Worm (Caenorhabditis elegans) whole organism, early embryonic: Measurements from ENCODE around the gene T13H5.8.

Experiments used
- B0310.2 ChIP-seq: sonication (generic microtip); optimal IDR thresholded peaks from 2 replicates; lab custom pipeline; 2016; ENCODE audit warnings: mild to moderate bottlenecking, missing genetic modification characterization, missing compliant biosample characterization
- F13C5.2 ChIP-seq: sonication (generic microtip); optimal IDR thresholded peaks from 2 replicates; lab custom pipeline; 2017; ENCODE audit warnings: mild to moderate bottlenecking, missing genetic modification characterization, inconsistent platforms, missing compliant biosample characterization
- ama-1 ChIP-seq: fragments of 150-350 bp; optimal IDR thresholded peaks from 2 replicates; lab custom pipeline; 2014
- ceh-13 ChIP-seq: fragments of 200-800 bp; sonication (Bioruptor generic); optimal IDR thresholded peaks from 2 replicates; lab custom pipeline; 2018; ENCODE audit warnings: mild to moderate bottlenecking, missing genetic modification characterization, missing compliant biosample characterization
- ceh-36 ChIP-seq: sonication (generic microtip); optimal IDR thresholded peaks from 2 replicates; lab custom pipeline; 2016; ENCODE audit warnings: missing genetic modification characterization, inconsistent platforms, missing compliant biosample characterization
- ets-7 ChIP-seq: sonication (generic microtip); optimal IDR thresholded peaks from 2 replicates; lab custom pipeline; 2016; ENCODE audit warnings: missing genotype, missing genetic modification characterization, missing compliant biosample characterization
- flt-1 ChIP-seq: fragments of 200-800 bp; sonication (Bioruptor generic); IDR thresholded peaks from 2 replicates; pipeline ENCODE4 v1.3.6; 2022; ENCODE audit warnings: missing genetic modification characterization, missing compliant biosample characterization
- hmbx-1 ChIP-seq: sonication (generic microtip); optimal IDR thresholded peaks from 2 replicates; lab custom pipeline; 2016; ENCODE audit warnings: mild to moderate bottlenecking, missing genetic modification characterization, missing compliant biosample characterization
- hnd-1 ChIP-seq: sonication (generic microtip); optimal IDR thresholded peaks from 2 replicates; lab custom pipeline; 2016; ENCODE audit warnings: missing genetic modification characterization, missing compliant biosample characterization
- pes-1 ChIP-seq: fragments of 200-800 bp; sonication (Bioruptor generic); IDR thresholded peaks from 2 replicates; pipeline ENCODE4 v1.3.6; 2022; ENCODE audit warnings: missing genetic modification reagents, missing genetic modification characterization, missing compliant biosample characterization
- scrt-1 ChIP-seq: fragments of 200-800 bp; sonication (Bioruptor generic); IDR thresholded peaks from 2 replicates; pipeline ENCODE4 v1.3.6; 2022; ENCODE audit warnings: missing genetic modification characterization, missing compliant biosample characterization
- sea-1 ChIP-seq: fragments of 200-800 bp; sonication (Bioruptor generic); conservative IDR thresholded peaks from 2 replicates; pipeline ENCODE4 v1.3.6; 2022; ENCODE audit warnings: missing genetic modification characterization, missing compliant biosample characterization
- tbx-11 ChIP-seq: fragments of 200-800 bp; sonication (Bioruptor generic); IDR thresholded peaks from 2 replicates; pipeline ENCODE4 v1.3.6; 2022; ENCODE audit warnings: missing genetic modification characterization, missing compliant biosample characterization
- tra-4 ChIP-seq: sonication (generic microtip); optimal IDR thresholded peaks from 2 replicates; lab custom pipeline; 2017; ENCODE audit warnings: missing genetic modification characterization, missing compliant biosample characterization

ce11 chrII:8515521-8515920, 2.8 kb upstream of the T13H5.8 start:
- TF ChIP-seq ceh-13 (GFP tag; lab: Kevin White, UChicago) (no peak), F13C5.2 (tag; lab: Kevin White, UChicago) (no peak), tbx-11 (GFP tag; lab: Robert Waterston, UW) (no peak), pes-1 (no peak), B0310.2 (tag; lab: Kevin White, UChicago) (no peak), ama-1 (lab: Kevin White, UChicago) (no peak), ceh-36 (tag; lab: Kevin White, UChicago) (no peak), ets-7 (tag; lab: Kevin White, UChicago) (no peak), scrt-1 (GFP tag; lab: Robert Waterston, UW) (no peak), flt-1 (GFP tag; lab: Robert Waterston, UW) (no peak), tra-4 (tag; lab: Kevin White, UChicago) (no peak), hmbx-1 (tag; lab: Kevin White, UChicago) (no peak), sea-1 (no peak), hnd-1 (tag; lab: Kevin White, UChicago) (no peak)
